Fruit fly (Drosophila melanogaster): ENCODE results near the gene ab.

dm6 chr2L:11169904-11170303 is 40.6 kb upstream of the ab start:
- TF ChIP-seq kay (GFP tag; ENCODE audit: borderline replicate concordance) (no peak), CG12768 (GFP tag; optimal IDR thresholded peaks at IDR 0.05) (no peak), pad (GFP tag; optimal IDR thresholded peaks at IDR 0.05) (no peak), CG11617 (GFP tag; optimal IDR thresholded peaks at IDR 0.05) (no peak), CG7045 (GFP tag; optimal IDR thresholded peaks at IDR 0.05) (no peak)

All from whole organism, adult.